Fruit fly (Drosophila melanogaster): ENCODE measurements around the gene CG31815.

CG31815 gene

dm6 chr2L:16647773-16648172 lies 42.2 kb downstream of the CG31815 start (continued):
- peak; percentile 73 for TF ChIP-seq gem (tag; optimal IDR thresholded peaks at IDR 0.05)
- TF ChIP-seq zfh1 (GFP tag; IDR thresholded peaks at IDR 0.05): no peak
- no peak for TF ChIP-seq CG14050 (GFP tag; IDR thresholded peaks at IDR 0.05)
- no peak for TF ChIP-seq Eip74EF (GFP tag; optimal IDR thresholded peaks at IDR 0.05)
- TF ChIP-seq Ada2b (GFP tag; IDR thresholded peaks at IDR 0.05): peak; percentile 62
- no peak for TF ChIP-seq CG7271 (tag; optimal IDR thresholded peaks at IDR 0.05)
- TF ChIP-seq CG11560 (tag; IDR thresholded peaks at IDR 0.05): no peak
- TF ChIP-seq CG30431 (GFP tag; optimal IDR thresholded peaks at IDR 0.05): peak; percentile 9
- peak; percentile 26 for TF ChIP-seq CG10654 (GFP tag; optimal IDR thresholded peaks at IDR 0.05)
- TF ChIP-seq Oli (tag; optimal IDR thresholded peaks at IDR 0.05): peak; percentile 51
- no peak for TF ChIP-seq Abd-B (GFP tag; optimal IDR thresholded peaks at IDR 0.05)
- TF ChIP-seq ranshi (GFP tag; IDR thresholded peaks at IDR 0.05): peak; percentile 61; the same call in 1 of the 2 replicates
- TF ChIP-seq Atf-2 (GFP tag; optimal IDR thresholded peaks at IDR 0.05): no peak
- no peak for TF ChIP-seq gfzf (GFP tag; optimal IDR thresholded peaks at IDR 0.05)
- TF ChIP-seq Meics (GFP tag; optimal IDR thresholded peaks at IDR 0.05): peak; percentile 65
- peak; percentile 62 for TF ChIP-seq scrt (GFP tag; optimal IDR thresholded peaks at IDR 0.05)
- no peak for TF ChIP-seq CkIIα-i1 (GFP tag; IDR thresholded peaks at IDR 0.05)
- no peak for TF ChIP-seq CG18764 (GFP tag; optimal IDR thresholded peaks at IDR 0.05)
- TF ChIP-seq CG14965 (GFP tag; optimal IDR thresholded peaks at IDR 0.05; ENCODE audit: borderline replicate concordance): no peak
- TF ChIP-seq CG4360 (GFP tag; IDR thresholded peaks at IDR 0.05): no peak
- TF ChIP-seq HHEX (GFP tag; optimal IDR thresholded peaks at IDR 0.05): peak; percentile 57
- peak; percentile 7 for TF ChIP-seq CG4854 (GFP tag; optimal IDR thresholded peaks at IDR 0.05)
- no peak for TF ChIP-seq Six4 (GFP tag; optimal IDR thresholded peaks at IDR 0.05)
- TF ChIP-seq pfk (GFP tag; optimal IDR thresholded peaks at IDR 0.05): no peak
- peak; percentile 36 for TF ChIP-seq D19A (tag; optimal IDR thresholded peaks at IDR 0.05)
- no peak for TF ChIP-seq CG9876 (GFP tag; optimal IDR thresholded peaks at IDR 0.05)
- no peak for TF ChIP-seq NC2β (GFP tag; optimal IDR thresholded peaks at IDR 0.05)
- TF ChIP-seq ham (GFP tag; IDR thresholded peaks at IDR 0.05): no peak
- no peak for TF ChIP-seq CG10959 (GFP tag; IDR thresholded peaks at IDR 0.05)
- no peak for TF ChIP-seq inv (GFP tag; IDR thresholded peaks at IDR 0.05; ENCODE audit: partially characterized antibody)
- TF ChIP-seq Elba2 (GFP tag; optimal IDR thresholded peaks at IDR 0.05): no peak
- no peak for TF ChIP-seq prd (optimal IDR thresholded peaks at IDR 0.05)
- TF ChIP-seq prd (GFP tag; IDR thresholded peaks at IDR 0.05): peak; percentile 52; the same call in 2 of the 3 replicates
- TF ChIP-seq Hand (GFP tag; optimal IDR thresholded peaks at IDR 0.05): peak; percentile 63
- peak; percentile 16 for TF ChIP-seq Hsf (GFP tag; optimal IDR thresholded peaks at IDR 0.05)
- TF ChIP-seq chinmo (GFP tag; IDR thresholded peaks at IDR 0.05; ENCODE audit: partially characterized antibody): no peak
- no peak for TF ChIP-seq Asciz (GFP tag; optimal IDR thresholded peaks at IDR 0.05)
- TF ChIP-seq Dp (GFP tag; optimal IDR thresholded peaks at IDR 0.05): no peak
- no peak for TF ChIP-seq unc-4 (GFP tag; IDR thresholded peaks at IDR 0.05; ENCODE audit: partially characterized antibody)
- no peak for TF ChIP-seq ap (GFP tag; IDR thresholded peaks at IDR 0.05)
- peak; percentile 66 for TF ChIP-seq vvl (GFP tag; IDR thresholded peaks at IDR 0.05)
- peak; percentile 12 for TF ChIP-seq CG1233 (GFP tag; optimal IDR thresholded peaks at IDR 0.05)
- TF ChIP-seq da (GFP tag; optimal IDR thresholded peaks at IDR 0.05): no peak
- no peak for TF ChIP-seq crp (GFP tag; optimal IDR thresholded peaks at IDR 0.05)
- no peak for TF ChIP-seq abd-A (tag; optimal IDR thresholded peaks at IDR 0.05)
- no peak for TF ChIP-seq en (GFP tag; optimal IDR thresholded peaks at IDR 0.05)
- TF ChIP-seq Ravus (GFP tag; IDR thresholded peaks at IDR 0.05): no peak
- peak; percentile 47 for TF ChIP-seq Xbp1 (GFP tag; optimal IDR thresholded peaks at IDR 0.05)
- TF ChIP-seq Hr78 (GFP tag; optimal IDR thresholded peaks at IDR 0.05): no peak
- no peak for TF ChIP-seq lov (optimal IDR thresholded peaks at IDR 0.05)
- no peak for TF ChIP-seq lov (GFP tag; IDR thresholded peaks at IDR 0.05)
